Worm (Caenorhabditis elegans): ENCODE measurements around the gene C33A11.2.
A peak's percentile ranks its signal among the peaks of the same experiment; 100 is the strongest.

The C33A11.2 gene

DNA sequence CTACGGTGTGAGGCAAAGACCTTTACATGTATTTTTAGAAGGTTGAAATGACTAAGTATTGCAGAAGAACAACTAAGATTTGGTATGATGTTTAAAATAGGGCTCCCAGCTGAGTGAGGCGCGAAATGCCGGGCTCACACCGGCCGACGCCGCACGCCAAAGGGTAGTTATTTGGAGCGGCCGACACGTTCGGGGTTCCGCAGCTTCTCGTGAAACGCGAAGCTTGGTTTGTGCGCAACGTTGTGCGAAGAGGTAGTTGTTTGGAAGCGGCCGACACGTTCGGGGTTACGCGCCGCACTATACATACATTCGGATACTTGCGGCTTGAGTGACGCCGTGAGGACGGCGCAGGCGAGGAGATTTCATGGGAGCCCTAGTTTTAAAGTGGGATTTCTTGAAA is 22.5 kb downstream of the C33A11.2 start:
- TF ChIP-seq snpc-4 (tag; optimal IDR thresholded peaks at IDR 0.05) (peak; percentile 30), ceh-16 (tag; optimal IDR thresholded peaks at IDR 0.05) (no peak)

DNA sequence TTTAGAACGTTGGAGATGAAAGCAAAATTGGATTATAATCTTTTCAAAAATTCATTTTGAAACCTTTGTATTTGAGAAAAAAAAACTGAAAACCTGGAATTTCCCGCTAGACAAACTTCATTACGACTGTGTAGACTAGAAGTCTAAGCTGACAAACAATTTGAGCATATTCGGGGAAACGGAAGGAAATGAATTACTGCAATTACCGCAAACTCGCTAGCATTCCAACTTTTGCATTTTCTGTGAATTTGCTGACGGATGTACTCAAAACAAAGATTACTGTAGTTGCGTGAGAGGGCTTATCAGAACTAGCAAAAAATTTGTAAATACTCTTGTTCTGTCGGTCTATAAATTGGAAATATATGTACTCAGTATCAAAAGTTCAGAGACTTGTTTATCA is 24.1 kb downstream of the C33A11.2 start:
- TF ChIP-seq lsy-2 (tag; optimal IDR thresholded peaks at IDR 0.05) (peak in 1 of 2 experiments; percentile 41), nhr-10 (tag; optimal IDR thresholded peaks at IDR 0.05) (no peak)

DNA sequence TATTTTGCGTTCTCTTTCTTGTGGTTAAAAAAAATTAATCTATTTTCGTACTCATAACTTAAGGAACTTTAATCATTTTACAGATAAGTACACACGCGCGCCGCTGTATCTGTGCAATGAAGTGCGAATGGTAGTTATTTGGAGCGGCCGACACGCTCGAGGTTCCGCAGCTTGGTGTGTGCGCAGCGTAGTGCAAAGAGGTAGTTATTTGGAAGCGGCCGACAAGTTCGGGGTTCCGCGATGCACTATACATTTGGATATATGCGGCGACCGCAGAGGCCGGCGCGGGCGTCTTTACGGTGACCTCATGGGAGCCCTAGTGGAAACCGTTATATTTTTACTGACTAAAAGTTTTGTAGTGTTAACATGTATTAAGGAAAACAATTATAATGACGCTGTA is 26.9 kb downstream of the C33A11.2 start:
- TF ChIP-seq elt-3 (tag; optimal IDR thresholded peaks at IDR 0.05) (no peak), snpc-4 (tag; optimal IDR thresholded peaks at IDR 0.05) (peak; percentile 33), C34F6.9 (tag; optimal IDR thresholded peaks at IDR 0.05) (no peak)

DNA sequence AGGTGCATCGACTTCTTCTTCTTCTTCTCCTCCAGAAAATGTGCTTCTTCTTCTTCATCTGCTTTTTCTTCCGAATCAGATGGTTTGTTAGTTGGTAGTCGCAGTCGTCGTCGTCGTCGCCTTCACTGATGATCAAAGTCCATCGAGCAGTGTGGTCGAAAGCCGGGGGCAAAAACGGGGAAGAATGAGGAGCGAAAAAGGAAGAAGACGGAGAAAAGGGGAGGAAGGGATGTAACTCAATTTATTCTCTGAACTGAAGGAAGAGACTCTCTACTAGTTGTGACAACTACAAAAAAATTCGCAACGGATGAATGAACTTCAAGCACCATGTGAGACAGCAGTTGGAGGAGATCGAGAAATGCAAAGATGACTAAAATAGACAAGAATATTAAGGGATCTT is 29.9 kb downstream of the C33A11.2 start:
- no peak for TF ChIP-seq nhr-12 (tag; optimal IDR thresholded peaks at IDR 0.05)
- TF ChIP-seq egl-27 (tag; optimal IDR thresholded peaks at IDR 0.05) = no peak
- TF ChIP-seq nhr-21 (tag; optimal IDR thresholded peaks at IDR 0.05) = no peak
- no peak for TF ChIP-seq unc-62 (GFP tag; optimal IDR thresholded peaks at IDR 0.05)
- TF ChIP-seq ztf-4 (tag; optimal IDR thresholded peaks at IDR 0.05) = no peak
- TF ChIP-seq ZK546.5 (tag; optimal IDR thresholded peaks at IDR 0.05) = no peak
- TF ChIP-seq ztf-1 (GFP tag; conservative IDR thresholded peaks at IDR 0.05) = no peak
- no peak for TF ChIP-seq lin-11 (tag; optimal IDR thresholded peaks at IDR 0.05)
- no peak for TF ChIP-seq ceh-82 (tag; optimal IDR thresholded peaks at IDR 0.05)
- no peak for TF ChIP-seq snpc-4 (tag; optimal IDR thresholded peaks at IDR 0.05)
- no peak for TF ChIP-seq nhr-237 (tag; optimal IDR thresholded peaks at IDR 0.05)
- no peak for TF ChIP-seq gmeb-1 (tag; optimal IDR thresholded peaks at IDR 0.05)
- TF ChIP-seq unc-55 (GFP tag; optimal IDR thresholded peaks at IDR 0.05) = no peak
- TF ChIP-seq sma-9 (GFP tag; optimal IDR thresholded peaks at IDR 0.05) = peak; percentile 57
- no peak for TF ChIP-seq sma-9 (tag; optimal IDR thresholded peaks at IDR 0.05)
- peak in 1 of 2 experiments; percentile 3 for TF ChIP-seq lsy-2 (tag; optimal IDR thresholded peaks at IDR 0.05)
- TF ChIP-seq sem-4 (tag; optimal IDR thresholded peaks at IDR 0.05) = peak; percentile 15
- TF ChIP-seq F13H6.1 (tag; optimal IDR thresholded peaks at IDR 0.05) = peak; percentile 54
- TF ChIP-seq zag-1 (tag; optimal IDR thresholded peaks at IDR 0.05) = peak; percentile 48
- no peak for TF ChIP-seq alr-1 (tag; optimal IDR thresholded peaks at IDR 0.05)
- no peak for TF ChIP-seq mab-5 (tag; optimal IDR thresholded peaks at IDR 0.05)
- TF ChIP-seq crh-2 (tag; optimal IDR thresholded peaks at IDR 0.05) = no peak
- TF ChIP-seq nhr-25 (tag; optimal IDR thresholded peaks at IDR 0.05) = no peak

DNA sequence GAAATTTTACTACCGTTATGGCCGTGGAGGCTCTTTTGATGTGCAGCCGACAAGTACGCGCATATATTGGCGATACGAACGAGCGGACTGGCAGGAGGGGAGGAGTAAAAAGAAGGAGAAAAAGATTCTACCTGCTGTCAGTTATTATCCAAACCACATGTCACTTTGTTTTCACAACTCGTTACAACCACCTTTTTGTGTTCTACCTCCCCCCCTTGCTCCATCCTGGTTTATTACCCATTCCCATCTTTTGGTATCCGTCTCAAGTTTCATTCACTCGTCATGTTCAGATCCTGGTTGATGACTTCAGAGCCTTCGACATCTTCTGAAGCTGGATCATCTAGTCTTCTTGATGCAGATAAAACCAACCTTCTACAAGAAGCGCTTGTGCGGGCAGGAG is 41.8 kb downstream of the C33A11.2 start, which contains the start of gene psa-3:
Gene psa-3 (plus strand): TSS at position 301 of the 400 bp plus-strand sequence.
- TF ChIP-seq nhr-129 (tag; optimal IDR thresholded peaks at IDR 0.05) = no peak
- no peak for TF ChIP-seq nhr-237 (tag; optimal IDR thresholded peaks at IDR 0.05)
- no peak for TF ChIP-seq fos-1 (tag; optimal IDR thresholded peaks at IDR 0.05)
- no peak for TF ChIP-seq ceh-82 (tag; optimal IDR thresholded peaks at IDR 0.05)
- TF ChIP-seq nhr-77 (tag; optimal IDR thresholded peaks at IDR 0.05) = no peak
- no peak for TF ChIP-seq unc-39 (tag; optimal IDR thresholded peaks at IDR 0.05)
- TF ChIP-seq ztf-11 (tag; optimal IDR thresholded peaks at IDR 0.05) = no peak
- no peak for TF ChIP-seq ztf-4 (tag; optimal IDR thresholded peaks at IDR 0.05)
- TF ChIP-seq egl-27 (tag; optimal IDR thresholded peaks at IDR 0.05) = no peak
- TF ChIP-seq lin-13 (GFP tag; optimal IDR thresholded peaks at IDR 0.05) = no peak
- no peak for TF ChIP-seq C34F6.9 (tag; optimal IDR thresholded peaks at IDR 0.05)
- TF ChIP-seq gmeb-1 (tag; optimal IDR thresholded peaks at IDR 0.05) = no peak
- TF ChIP-seq nhr-10 (tag; optimal IDR thresholded peaks at IDR 0.05) = no peak
- TF ChIP-seq sem-4 (tag; optimal IDR thresholded peaks at IDR 0.05) = no peak
- TF ChIP-seq aly-2 (tag; optimal IDR thresholded peaks at IDR 0.05) = no peak
- TF ChIP-seq skn-1 (tag; optimal IDR thresholded peaks at IDR 0.05) = no peak
- TF ChIP-seq lsy-2 (tag; optimal IDR thresholded peaks at IDR 0.05) = no peak
- TF ChIP-seq snpc-4 (tag; optimal IDR thresholded peaks at IDR 0.05) = no peak
- TF ChIP-seq crh-2 (tag; optimal IDR thresholded peaks at IDR 0.05) = no peak
- TF ChIP-seq peb-1 (tag; optimal IDR thresholded peaks at IDR 0.05) = no peak

Measured in whole organism, L2 larva.